Fruit fly (Drosophila melanogaster): ENCODE results near the gene La.

La gene

DNA sequence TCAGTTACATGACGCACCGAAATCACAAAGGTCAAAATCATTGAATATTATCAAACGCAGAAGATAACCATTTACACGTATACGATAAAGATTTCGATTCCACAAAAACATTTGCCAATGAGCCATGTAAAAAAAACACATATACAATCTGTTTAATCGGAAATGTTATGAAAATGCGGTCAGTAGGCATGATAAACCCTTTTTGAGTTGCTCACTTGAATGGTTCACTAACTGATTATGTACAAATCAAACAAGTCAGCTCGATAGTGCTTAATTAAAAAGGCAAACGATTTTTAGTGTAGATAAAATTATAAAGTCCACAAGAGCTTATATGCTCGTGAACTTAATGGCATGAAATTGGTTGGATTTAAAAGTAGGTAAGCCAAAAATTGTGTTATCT lies 47.2 kb upstream of the La start:
- TF ChIP-seq Dfd (GFP tag; optimal IDR thresholded peaks at IDR 0.05) (no peak), ey (GFP tag; optimal IDR thresholded peaks at IDR 0.05) (no peak), Jra (GFP tag; optimal IDR thresholded peaks at IDR 0.05) (no peak), Hr83 (GFP tag; optimal IDR thresholded peaks at IDR 0.05; ENCODE audit: poor library complexity, severe bottlenecking) (no peak), rgr (GFP tag; optimal IDR thresholded peaks at IDR 0.05) (no peak), fru (GFP tag; optimal IDR thresholded peaks at IDR 0.05) (no peak), brk (GFP tag; optimal IDR thresholded peaks at IDR 0.05) (no peak)

DNA sequence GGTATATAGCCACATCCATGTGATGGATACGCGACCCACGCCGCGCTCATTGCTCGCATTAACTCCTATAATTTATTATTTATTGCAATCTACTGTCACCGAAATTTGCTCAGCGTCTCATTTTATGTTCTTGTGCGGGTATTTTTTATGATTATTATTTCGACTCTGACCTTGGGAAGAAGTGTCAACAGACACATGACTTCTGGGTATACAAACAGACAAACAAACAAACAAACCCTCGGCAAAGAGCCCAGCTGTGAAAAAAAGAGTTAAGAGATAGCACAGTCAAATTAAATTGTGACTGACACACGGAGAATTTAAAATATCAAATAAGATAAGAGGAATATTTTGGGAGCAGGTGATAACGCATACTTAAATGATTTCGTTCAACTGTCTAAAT lies 40.2 kb upstream of the La start:
- TF ChIP-seq Hnf4 (GFP tag; optimal IDR thresholded peaks at IDR 0.05), result peak; percentile 7
- peak; percentile 18 for TF ChIP-seq h (GFP tag; optimal IDR thresholded peaks at IDR 0.05)
- TF ChIP-seq Hr83 (GFP tag; optimal IDR thresholded peaks at IDR 0.05; ENCODE audit: poor library complexity, severe bottlenecking), result peak; percentile 21
- no peak for TF ChIP-seq dl (GFP tag; optimal IDR thresholded peaks at IDR 0.05; ENCODE audit: insufficient read depth in 1 of 2, partially characterized antibody in 2 of 2)
- peak; percentile 46 for TF ChIP-seq rgr (GFP tag; optimal IDR thresholded peaks at IDR 0.05)
- TF ChIP-seq woc (GFP tag; optimal IDR thresholded peaks at IDR 0.05), result no peak
- peak; percentile 1 for TF ChIP-seq HLH106 (tag; optimal IDR thresholded peaks at IDR 0.05)
- no peak for TF ChIP-seq Hr78 (GFP tag; optimal IDR thresholded peaks at IDR 0.05)
- no peak for TF ChIP-seq psq (GFP tag; optimal IDR thresholded peaks at IDR 0.05)
- TF ChIP-seq fru (GFP tag; optimal IDR thresholded peaks at IDR 0.05), result no peak
- TF ChIP-seq Rel (GFP tag; optimal IDR thresholded peaks at IDR 0.05), result no peak
- TF ChIP-seq Rel (tag; optimal IDR thresholded peaks at IDR 0.05), result no peak
- peak; percentile 13 for TF ChIP-seq OdsH (GFP tag; optimal IDR thresholded peaks at IDR 0.05)
- TF ChIP-seq foxo (GFP tag; optimal IDR thresholded peaks at IDR 0.05), result peak in 1 of 2 experiments; percentile 21

dm6 chr2L:20382141-20382815 lies 32.5 kb upstream of the La start, which contains the start of gene CG16798:
CG16798 (minus strand) TSS chr2L:20382356.
- no peak for TF ChIP-seq CG9705 (GFP tag; optimal IDR thresholded peaks at IDR 0.05)
- no peak for TF ChIP-seq sage (GFP tag; optimal IDR thresholded peaks at IDR 0.05)
- no peak for TF ChIP-seq Jra (GFP tag; optimal IDR thresholded peaks at IDR 0.05)
- no peak for TF ChIP-seq Abd-B (GFP tag; optimal IDR thresholded peaks at IDR 0.05)
- TF ChIP-seq ey (GFP tag; optimal IDR thresholded peaks at IDR 0.05), result no peak
- no peak for TF ChIP-seq GATAd (GFP tag; optimal IDR thresholded peaks at IDR 0.05)
- no peak for TF ChIP-seq dl (GFP tag; optimal IDR thresholded peaks at IDR 0.05; ENCODE audit: insufficient read depth in 1 of 2, partially characterized antibody in 2 of 2)
- no peak for TF ChIP-seq Hr78 (GFP tag; optimal IDR thresholded peaks at IDR 0.05)
- no peak for TF ChIP-seq dsf (GFP tag; optimal IDR thresholded peaks at IDR 0.05; ENCODE audit: borderline replicate concordance)
- no peak for TF ChIP-seq OdsH (GFP tag; optimal IDR thresholded peaks at IDR 0.05)
- no peak for TF ChIP-seq Dfd (GFP tag; optimal IDR thresholded peaks at IDR 0.05)
- TF ChIP-seq rgr (GFP tag; optimal IDR thresholded peaks at IDR 0.05), result no peak
- TF ChIP-seq CrebA (GFP tag; optimal IDR thresholded peaks at IDR 0.05; ENCODE audit: borderline replicate concordance), result no peak
- TF ChIP-seq Myc (optimal IDR thresholded peaks at IDR 0.05), result no peak

DNA sequence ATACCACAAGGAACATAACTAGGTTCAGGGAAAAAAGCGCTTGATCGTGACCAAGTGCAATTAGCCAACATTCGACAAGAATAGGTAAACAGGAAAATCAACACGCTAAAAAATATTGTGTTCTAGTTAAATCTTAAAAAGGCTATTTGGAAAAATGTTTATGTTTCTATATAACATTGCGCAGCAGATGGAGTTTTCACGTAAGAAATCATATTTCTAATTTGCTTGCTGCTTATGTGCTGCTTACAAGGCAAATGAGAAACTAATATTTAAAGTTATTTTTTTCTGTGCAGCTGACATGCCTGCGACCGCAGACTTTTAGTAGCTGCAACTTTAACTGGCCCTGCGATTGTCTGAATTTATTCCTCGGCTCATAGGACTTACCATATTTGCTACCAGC lies 31.5 kb upstream of the La start:
- TF ChIP-seq Sp1 (GFP tag; optimal IDR thresholded peaks at IDR 0.05), result no peak
- TF ChIP-seq br (GFP tag; optimal IDR thresholded peaks at IDR 0.05), result no peak
- no peak for TF ChIP-seq fru (GFP tag; optimal IDR thresholded peaks at IDR 0.05)
- TF ChIP-seq Rel (GFP tag; optimal IDR thresholded peaks at IDR 0.05), result no peak
- TF ChIP-seq Rel (tag; optimal IDR thresholded peaks at IDR 0.05), result no peak
- no peak for TF ChIP-seq N (GFP tag; optimal IDR thresholded peaks at IDR 0.05)
- no peak for TF ChIP-seq Dif (GFP tag; optimal IDR thresholded peaks at IDR 0.05; ENCODE audit: partially characterized antibody)
- TF ChIP-seq pan (optimal IDR thresholded peaks at IDR 0.05), result no peak
- no peak for TF ChIP-seq h (GFP tag; optimal IDR thresholded peaks at IDR 0.05)
- no peak for TF ChIP-seq Hnf4 (GFP tag; optimal IDR thresholded peaks at IDR 0.05)
- no peak for TF ChIP-seq lola (GFP tag; optimal IDR thresholded peaks at IDR 0.05)
- TF ChIP-seq dl (GFP tag; optimal IDR thresholded peaks at IDR 0.05; ENCODE audit: insufficient read depth in 1 of 2, partially characterized antibody in 2 of 2), result no peak
- no peak for TF ChIP-seq Jra (GFP tag; optimal IDR thresholded peaks at IDR 0.05)
- TF ChIP-seq GATAd (GFP tag; optimal IDR thresholded peaks at IDR 0.05), result no peak
- no peak for TF ChIP-seq tai (GFP tag; optimal IDR thresholded peaks at IDR 0.05)
- TF ChIP-seq Hr78 (GFP tag; optimal IDR thresholded peaks at IDR 0.05), result no peak
- TF ChIP-seq dmrt93B (GFP tag; optimal IDR thresholded peaks at IDR 0.05), result no peak
